Worm (Caenorhabditis elegans) whole organism, late embryonic: ENCODE data around the gene K09C4.9.

Experiments used
- C08G9.2 ChIP-seq: sonication (generic microtip); optimal IDR thresholded peaks from 2 replicates; lab custom pipeline; 2016; ENCODE audit warnings: mild to moderate bottlenecking, missing genetic modification characterization, moderate library complexity, missing compliant biosample characterization
- K09A11.1 ChIP-seq: sonication (generic microtip); optimal IDR thresholded peaks from 2 replicates; lab custom pipeline; 2017; ENCODE audit warnings: antibody characterized with exemption, mild to moderate bottlenecking, missing genetic modification characterization, missing compliant biosample characterization; ENCODE audit not compliant: insufficient read depth
- ceh-31 ChIP-seq: sonication (generic microtip); optimal IDR thresholded peaks from 2 replicates; lab custom pipeline; 2016; ENCODE audit warnings: missing genetic modification characterization, missing compliant biosample characterization
- fkh-10 ChIP-seq: fragments of 150-350 bp; optimal IDR thresholded peaks from 2 replicates; lab custom pipeline; 2014; ENCODE audit warnings: missing biosample characterization, missing genetic modification reagents, missing genetic modification characterization
- nfya-1 ChIP-seq: sonication (generic microtip); optimal IDR thresholded peaks from 2 replicates; lab custom pipeline; 2017; ENCODE audit warnings: missing genetic modification characterization, mild to moderate bottlenecking, missing compliant biosample characterization, antibody characterized with exemption, moderate library complexity
- nhr-11 ChIP-seq: fragments of 150-350 bp; optimal IDR thresholded peaks from 2 replicates; lab custom pipeline; 2014; ENCODE audit warnings: missing biosample characterization, missing genetic modification characterization
- npax-4 ChIP-seq: sonication (generic microtip); optimal IDR thresholded peaks from 2 replicates; lab custom pipeline; 2016; ENCODE audit warnings: missing genetic modification characterization, missing compliant biosample characterization
- pax-1 ChIP-seq: fragments of 150-350 bp; optimal IDR thresholded peaks from 2 replicates; lab custom pipeline; 2014; ENCODE audit warnings: missing biosample characterization, missing genetic modification characterization
- pros-1 ChIP-seq: fragments of 150-350 bp; optimal IDR thresholded peaks from 2 replicates; lab custom pipeline; 2014; ENCODE audit warnings: missing biosample characterization, missing genetic modification reagents, missing genetic modification characterization
- sdc-2 ChIP-seq: sonication (generic microtip); optimal IDR thresholded peaks from 2 replicates; lab custom pipeline; 2016; ENCODE audit warnings: missing genotype, missing genetic modification characterization, missing compliant biosample characterization
- sox-4 ChIP-seq: sonication (generic microtip); optimal IDR thresholded peaks from 2 replicates; lab custom pipeline; 2017; ENCODE audit warnings: mild to moderate bottlenecking, missing genetic modification characterization, inconsistent platforms, missing compliant biosample characterization
- tbx-7 ChIP-seq: sonication (generic microtip); optimal IDR thresholded peaks from 2 replicates; lab custom pipeline; 2016; ENCODE audit warnings: missing genotype, missing genetic modification characterization, missing compliant biosample characterization
- unc-55 ChIP-seq: sonication (generic microtip); optimal IDR thresholded peaks from 2 replicates; lab custom pipeline; 2017; ENCODE audit warnings: missing biosample characterization, missing genetic modification reagents, missing genetic modification characterization

ce11 chrX:3285448-3285847, 13.9 kb upstream of the K09C4.9 start:
- TF ChIP-seq tbx-7 (tag; lab: Kevin White, UChicago) (no peak), pax-1 (tag; lab: Kevin White, UChicago) (no peak), nhr-11 (tag; lab: Kevin White, UChicago) (no peak), unc-55 (no peak), pros-1 (tag; lab: Kevin White, UChicago) (no peak), sox-4 (tag; lab: Kevin White, UChicago) (no peak), npax-4 (tag; lab: Kevin White, UChicago) (no peak), ceh-31 (tag; lab: Kevin White, UChicago) (no peak), fkh-10 (GFP tag; lab: Kevin White, UChicago) (no peak), C08G9.2 (tag; lab: Kevin White, UChicago) (no peak), K09A11.1 (tag; lab: Kevin White, UChicago) (no peak), nfya-1 (tag; lab: Kevin White, UChicago) (no peak), sdc-2 (tag; lab: Kevin White, UChicago) (no peak)
